Worm (Caenorhabditis elegans): ENCODE measurements around the gene AH9.4.
A peak's percentile ranks its signal among the peaks of the same experiment; 100 is the strongest.

The AH9.4 gene

DNA sequence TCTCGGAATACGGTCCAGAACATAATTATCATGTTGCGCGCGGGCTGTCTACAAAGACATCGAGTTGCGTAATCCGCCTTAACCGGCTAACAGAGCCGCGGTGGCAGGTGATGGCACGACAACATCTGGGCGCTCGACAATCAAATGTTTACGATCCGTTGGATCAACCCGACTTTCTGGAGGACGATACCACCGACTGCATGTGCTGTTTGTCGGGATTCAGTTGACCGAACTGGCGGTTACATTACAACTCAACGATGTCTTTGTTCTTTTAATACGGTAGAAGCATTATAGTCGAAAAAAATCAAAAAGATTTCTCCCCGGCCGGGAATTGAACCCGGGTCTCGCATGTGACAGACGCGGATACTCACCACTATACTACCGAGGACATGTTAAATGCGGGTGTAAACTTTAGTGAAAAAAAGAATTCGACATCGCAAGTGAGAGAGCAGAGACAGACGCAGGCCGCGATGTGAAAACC lies 47.2 kb downstream of the AH9.4 start (continued):
- TF ChIP-seq blmp-1 (tag; optimal IDR thresholded peaks at IDR 0.05; ENCODE audit: insufficient read depth) (no peak), ama-1 (optimal IDR thresholded peaks at IDR 0.05) (no peak), fos-1 (tag; optimal IDR thresholded peaks at IDR 0.05) (peak; percentile 38), ceh-16 (tag; optimal IDR thresholded peaks at IDR 0.05) (no peak), ZK546.5 (tag; optimal IDR thresholded peaks at IDR 0.05) (no peak), nhr-237 (tag; optimal IDR thresholded peaks at IDR 0.05) (no peak), ceh-82 (tag; optimal IDR thresholded peaks at IDR 0.05) (no peak), F13H6.1 (tag; optimal IDR thresholded peaks at IDR 0.05) (peak; percentile 54), mab-5 (tag; optimal IDR thresholded peaks at IDR 0.05) (no peak), mdl-1 (tag; optimal IDR thresholded peaks at IDR 0.05) (peak in 1 of 2 experiments; percentile 26), peb-1 (tag; optimal IDR thresholded peaks at IDR 0.05) (no peak), sem-4 (tag; optimal IDR thresholded peaks at IDR 0.05) (peak; percentile 24), C34F6.9 (tag; optimal IDR thresholded peaks at IDR 0.05) (peak; percentile 55), unc-55 (GFP tag; optimal IDR thresholded peaks at IDR 0.05) (peak; percentile 76), lin-13 (GFP tag; optimal IDR thresholded peaks at IDR 0.05) (peak; percentile 70), unc-39 (tag; optimal IDR thresholded peaks at IDR 0.05) (no peak), lin-39 (tag; optimal IDR thresholded peaks at IDR 0.05) (no peak)

Measured in whole organism, L2 larva.